Worm (Caenorhabditis elegans) whole organism, mixed stage, embryonic: ENCODE measurements around the gene ZK1307.1.

Experiments used
- blmp-1 ChIP-seq: fragments of 150-350 bp; optimal IDR thresholded peaks from 2 replicates; lab custom pipeline; 2014; ENCODE audit warnings: missing biosample characterization, missing genetic modification characterization
- elt-1 ChIP-seq: sonication (generic microtip); optimal IDR thresholded peaks from 2 replicates; lab custom pipeline; 2017; ENCODE audit warnings: missing genetic modification characterization, mild to moderate bottlenecking, missing compliant biosample characterization, antibody characterized with exemption, moderate library complexity, borderline replicate concordance; ENCODE audit not compliant: insufficient read depth
- lsy-2 ChIP-seq: fragments of 150-350 bp; optimal IDR thresholded peaks from 2 replicates; lab custom pipeline; 2014; ENCODE audit warnings: missing biosample characterization, missing genetic modification characterization
- mep-1 ChIP-seq: fragments of 150-350 bp; optimal IDR thresholded peaks from 2 replicates; lab custom pipeline; 2017; ENCODE audit warnings: missing biosample characterization, missing genetic modification reagents, missing genetic modification characterization, inconsistent platforms
- nhr-237 ChIP-seq: fragments of 150-350 bp; optimal IDR thresholded peaks from 2 replicates; lab custom pipeline; 2014; ENCODE audit warnings: missing biosample characterization, missing genetic modification characterization
- pha-4 ChIP-seq: fragments of 150-350 bp; optimal IDR thresholded peaks from 2 replicates; lab custom pipeline; 2018; ENCODE audit warnings: missing biosample characterization, missing genetic modification reagents, missing genetic modification characterization
- unc-39 ChIP-seq: fragments of 150-350 bp; optimal IDR thresholded peaks from 2 replicates; lab custom pipeline; 2014; ENCODE audit warnings: missing biosample characterization, missing genetic modification characterization
- unc-62 ChIP-seq: fragments of 150-350 bp; optimal IDR thresholded peaks from 2 replicates; lab custom pipeline; 2014; ENCODE audit warnings: missing biosample characterization, missing genetic modification reagents, missing genetic modification characterization
- zip-8 ChIP-seq: fragments of 150-350 bp; optimal IDR thresholded peaks from 2 replicates; lab custom pipeline; 2014; ENCODE audit warnings: missing biosample characterization, missing genetic modification characterization

DNA sequence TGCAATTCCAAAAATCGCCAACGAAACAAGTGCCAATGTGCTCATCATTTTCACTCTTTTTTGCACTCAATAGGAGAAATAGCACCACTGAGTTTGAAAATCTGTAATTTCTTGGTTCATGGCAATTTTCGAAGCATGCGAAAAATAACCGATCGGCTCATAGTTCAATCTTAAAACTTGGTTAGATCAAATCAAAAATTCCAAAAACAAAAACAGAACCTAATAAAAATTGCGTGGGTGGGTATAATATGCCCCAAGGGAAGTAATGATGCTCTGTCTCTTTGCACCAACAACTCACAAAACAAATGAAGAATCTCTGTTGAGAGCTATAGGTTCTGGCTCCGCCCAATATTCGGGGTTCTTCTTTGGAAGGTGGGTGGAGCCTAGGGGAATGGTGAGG, 36.5 kb upstream of the ZK1307.1 start, which contains the start of gene nlp-11:
- TF ChIP-seq lsy-2 (tag; lab: Kevin White, UChicago) (no peak), blmp-1 (no peak), elt-1 (tag; lab: Kevin White, UChicago) (no peak), zip-8 (tag; lab: Kevin White, UChicago) (no peak), unc-39 (tag; lab: Kevin White, UChicago) (no peak), mep-1 (tag; lab: Kevin White, UChicago) (no peak), unc-62 (GFP tag; lab: Kevin White, UChicago) (no peak), nhr-237 (tag; lab: Kevin White, UChicago) (no peak), pha-4 (tag; lab: Kevin White, UChicago) (no peak)
